Fruit fly (Drosophila melanogaster) whole organism, embryonic: ENCODE data around the gene Paris.

Experiments used
- CG11085 ChIP-seq: fragments of 200-800 bp; sonication (Bioruptor generic); IDR thresholded peaks from 2 replicates; pipeline ENCODE4 v1.3.6; 2022; ENCODE audit warnings: missing biosample characterization, missing genetic modification characterization
- CG11696 ChIP-seq: fragments of 200-800 bp; sonication (Bioruptor generic); IDR thresholded peaks from 2 replicates; pipeline ENCODE4 v1.3.6; 2022; ENCODE audit warnings: missing biosample characterization, missing genetic modification characterization
- CG12104 ChIP-seq: fragments of 200-800 bp; sonication (Bioruptor generic); optimal IDR thresholded peaks from 3 replicates; lab custom pipeline; 2016; ENCODE audit warnings: missing biosample characterization, missing genetic modification characterization
- CG12942 ChIP-seq: fragments of 200-800 bp; sonication (Bioruptor generic); optimal IDR thresholded peaks from 3 replicates; lab custom pipeline; 2016; ENCODE audit warnings: missing biosample characterization, missing genetic modification characterization
- CG1602 ChIP-seq: fragments of 200-800 bp; sonication (Bioruptor generic); optimal IDR thresholded peaks from 3 replicates; lab custom pipeline; 2016; ENCODE audit warnings: missing biosample characterization, missing genetic modification characterization
- CG1792 ChIP-seq: fragments of 200-800 bp; sonication (Bioruptor generic); optimal IDR thresholded peaks from 2 replicates; lab custom pipeline; 2016; ENCODE audit warnings: missing biosample characterization, missing genetic modification characterization
- CG18599 ChIP-seq: fragments of 200-800 bp; sonication (Bioruptor generic); optimal IDR thresholded peaks from 3 replicates; lab custom pipeline; 2017; ENCODE audit warnings: missing biosample characterization, missing genetic modification characterization, mild to moderate bottlenecking, moderate library complexity, missing genetic modification reagents
- CG2202 ChIP-seq: fragments of 200-800 bp; sonication (Bioruptor generic); optimal IDR thresholded peaks from 2 replicates; lab custom pipeline; 2018; ENCODE audit warnings: missing biosample characterization, mild to moderate bottlenecking, missing genetic modification characterization
- CG30020 ChIP-seq: fragments of 200-800 bp; optimal IDR thresholded peaks from 2 replicates; lab custom pipeline; 2019; ENCODE audit warnings: missing biosample characterization, mild to moderate bottlenecking, missing genetic modification characterization, moderate library complexity
- CG30431 ChIP-seq: fragments of 200-800 bp; sonication (Bioruptor generic); optimal IDR thresholded peaks from 2 replicates; lab custom pipeline; 2017; ENCODE audit warnings: missing biosample characterization, missing genetic modification characterization
- CG6683 ChIP-seq: fragments of 200-800 bp; sonication (Bioruptor generic); optimal IDR thresholded peaks from 2 replicates; lab custom pipeline; 2017; ENCODE audit warnings: missing biosample characterization, mild to moderate bottlenecking, missing genetic modification characterization, missing genetic modification reagents
- CG7786 ChIP-seq: fragments of 200-800 bp; sonication (Bioruptor generic); optimal IDR thresholded peaks from 2 replicates; lab custom pipeline; 2016; ENCODE audit warnings: missing biosample characterization, missing genetic modification characterization
- CG8281 ChIP-seq: fragments of 200-800 bp; sonication (Bioruptor generic); optimal IDR thresholded peaks from 2 replicates; lab custom pipeline; 2018; ENCODE audit warnings: missing biosample characterization, mild to moderate bottlenecking, missing genetic modification characterization, moderate library complexity
- CG8765 ChIP-seq: fragments of 200-800 bp; sonication (Bioruptor generic); IDR thresholded peaks from 2 replicates; pipeline ENCODE4 v1.3.6; 2022; ENCODE audit warnings: missing biosample characterization, missing genetic modification characterization
- CG9727 ChIP-seq: fragments of 200-800 bp; sonication (Bioruptor generic); optimal IDR thresholded peaks from 3 replicates; lab custom pipeline; 2017; ENCODE audit warnings: missing biosample characterization, mild to moderate bottlenecking, missing genetic modification characterization
- Camta ChIP-seq: fragments of 200-800 bp; sonication (Bioruptor generic); optimal IDR thresholded peaks from 2 replicates; lab custom pipeline; 2016; ENCODE audit warnings: missing biosample characterization, missing genetic modification characterization
- D19B ChIP-seq: fragments of 200-800 bp; sonication (Bioruptor generic); optimal IDR thresholded peaks from 2 replicates; lab custom pipeline; 2017; ENCODE audit warnings: missing biosample characterization, mild to moderate bottlenecking, missing genetic modification characterization
- Drgx ChIP-seq: fragments of 200-800 bp; sonication (Bioruptor generic); IDR thresholded peaks from 2 replicates; pipeline ENCODE4 v1.3.6; 2022; ENCODE audit warnings: missing biosample characterization, missing genetic modification characterization
- Ets97D ChIP-seq: fragments of 200-800 bp; sonication (Bioruptor generic); optimal IDR thresholded peaks from 3 replicates; lab custom pipeline; 2016; ENCODE audit warnings: missing biosample characterization, missing genetic modification characterization
- GATAe ChIP-seq: fragments of 200-800 bp; sonication (Bioruptor generic); conservative IDR thresholded peaks from 2 replicates; pipeline ENCODE4 v1.3.6; 2022; ENCODE audit warnings: missing biosample characterization, missing genetic modification characterization
- Hmx ChIP-seq: fragments of 200-800 bp; sonication (Bioruptor generic); optimal IDR thresholded peaks from 2 replicates; lab custom pipeline; 2016; ENCODE audit warnings: missing biosample characterization, missing genetic modification characterization
- Hsf ChIP-seq: fragments of 200-800 bp; sonication (Bioruptor generic); optimal IDR thresholded peaks from 3 replicates; lab custom pipeline; 2016; ENCODE audit warnings: missing biosample characterization, missing genetic modification characterization
- Lim3 ChIP-seq: fragments of 200-800 bp; sonication (Bioruptor generic); IDR thresholded peaks from 2 replicates; pipeline ENCODE4 v1.3.6; 2022; ENCODE audit warnings: missing biosample characterization, missing genetic modification characterization
- Lpt ChIP-seq: fragments of >200 bp; optimal IDR thresholded peaks from 2 replicates; lab custom pipeline; 2018; ENCODE audit warnings: missing biosample characterization, missing genetic modification characterization
- MBD-R2 ChIP-seq: fragments of 200-800 bp; sonication (Bioruptor generic); IDR thresholded peaks from 2 replicates; pipeline ENCODE4 v1.3.6; 2022; ENCODE audit warnings: missing biosample characterization, missing genetic modification characterization
- Mad ChIP-seq: fragments of 200-800 bp; sonication (Bioruptor generic); optimal IDR thresholded peaks from 2 replicates; lab custom pipeline; 2016; ENCODE audit warnings: missing biosample characterization, missing genetic modification characterization
- Opbp ChIP-seq: fragments of 200-800 bp; sonication (Bioruptor generic); IDR thresholded peaks from 3 replicates; pipeline ENCODE4 v1.3.6; 2022; ENCODE audit warnings: missing biosample characterization, missing genetic modification characterization; ENCODE audit not compliant: partially characterized antibody
- Ptx1 ChIP-seq: fragments of 200-800 bp; sonication (Bioruptor generic); IDR thresholded peaks from 2 replicates; pipeline ENCODE4 v1.3.6; 2022; ENCODE audit warnings: missing biosample characterization, missing genetic modification characterization
- Sox100B ChIP-seq: fragments of 200-800 bp; sonication (Bioruptor generic); optimal IDR thresholded peaks from 3 replicates; lab custom pipeline; 2018; ENCODE audit warnings: missing biosample characterization, mild to moderate bottlenecking, missing genetic modification characterization
- Tbp ChIP-seq: fragments of >200 bp; optimal IDR thresholded peaks from 2 replicates; lab custom pipeline; 2018; ENCODE audit warnings: missing biosample characterization, missing genetic modification characterization
- Usf ChIP-seq: fragments of 200-800 bp; sonication (Bioruptor generic); optimal IDR thresholded peaks from 2 replicates; lab custom pipeline; 2017; ENCODE audit warnings: missing genotype, missing biosample characterization, missing genetic modification characterization
- br ChIP-seq: fragments of >200 bp; optimal IDR thresholded peaks from 2 replicates; lab custom pipeline; 2017
- bsh ChIP-seq, 2 experiments: fragments of 200-800 bp; sonication (Bioruptor generic); optimal IDR thresholded peaks; 2 replicates each; lab custom pipeline; 2017 to 2018; ENCODE audit warnings: mild to moderate bottlenecking in 2 of 2, missing biosample characterization in 2 of 2, missing genetic modification characterization in 2 of 2, moderate library complexity in 1 of 2
- chif ChIP-seq, 2 experiments: fragments of 200-800 bp; sonication (Bioruptor generic); optimal IDR thresholded peaks; 3 replicates each; lab custom pipeline; 2016; ENCODE audit warnings: missing biosample characterization in 2 of 2, missing genetic modification characterization in 2 of 2
- dm ChIP-seq: fragments of 200-800 bp; sonication (Bioruptor generic); optimal IDR thresholded peaks from 3 replicates; lab custom pipeline; 2016; ENCODE audit warnings: missing biosample characterization, missing genetic modification characterization
- dmrt11E ChIP-seq: fragments of 200-800 bp; sonication (Bioruptor generic); optimal IDR thresholded peaks from 3 replicates; lab custom pipeline; 2018; ENCODE audit warnings: missing biosample characterization, mild to moderate bottlenecking, missing genetic modification characterization, moderate library complexity
- eve ChIP-seq, 2 experiments: fragments of >200 bp; optimal IDR thresholded peaks; 2 replicates each; lab custom pipeline; 2017; ENCODE audit warnings: missing biosample characterization in 2 of 2, missing genetic modification characterization in 2 of 2
- fd64A ChIP-seq: fragments of 200-800 bp; sonication (Bioruptor generic); optimal IDR thresholded peaks from 3 replicates; lab custom pipeline; 2018; ENCODE audit warnings: missing biosample characterization, mild to moderate bottlenecking, missing genetic modification characterization
- gfzf ChIP-seq: fragments of 200-800 bp; sonication (Bioruptor generic); optimal IDR thresholded peaks from 2 replicates; lab custom pipeline; 2016; ENCODE audit warnings: missing biosample characterization, mild to moderate bottlenecking, missing genetic modification characterization, moderate library complexity
- gro ChIP-seq: fragments of 200-800 bp; sonication (Bioruptor generic); optimal IDR thresholded peaks from 2 replicates; lab custom pipeline; 2016; ENCODE audit warnings: missing biosample characterization, missing genetic modification characterization
- ind ChIP-seq: fragments of 200-800 bp; sonication (Bioruptor generic); optimal IDR thresholded peaks from 3 replicates; lab custom pipeline; 2016; ENCODE audit warnings: missing biosample characterization, missing genetic modification characterization
- insv ChIP-seq, 2 experiments: fragments of 200-800 bp; sonication (Bioruptor generic); optimal IDR thresholded peaks; 3 replicates each; lab custom pipeline; 2016 to 2018; ENCODE audit warnings: missing biosample characterization in 2 of 2, missing genetic modification characterization in 2 of 2
- klu ChIP-seq: fragments of 200-800 bp; sonication (Bioruptor generic); IDR thresholded peaks from 2 replicates; pipeline ENCODE4 v1.3.6; 2022; ENCODE audit warnings: missing biosample characterization, missing genetic modification characterization
- lilli ChIP-seq: fragments of 200-800 bp; sonication (Bioruptor generic); optimal IDR thresholded peaks from 3 replicates; lab custom pipeline; 2016; ENCODE audit warnings: missing biosample characterization, missing genetic modification characterization
- nom ChIP-seq: fragments of 200-800 bp; sonication (Bioruptor generic); optimal IDR thresholded peaks from 2 replicates; lab custom pipeline; 2017; ENCODE audit warnings: missing biosample characterization, missing genetic modification characterization, mild to moderate bottlenecking, moderate library complexity, missing genetic modification reagents
- pum ChIP-seq: fragments of 200-800 bp; sonication (Bioruptor generic); optimal IDR thresholded peaks from 2 replicates; lab custom pipeline; 2016; ENCODE audit warnings: missing biosample characterization, missing genetic modification characterization
- ro ChIP-seq: fragments of 200-800 bp; sonication (Bioruptor generic); IDR thresholded peaks from 2 replicates; pipeline ENCODE4 v1.3.6; 2022; ENCODE audit warnings: missing biosample characterization, missing genetic modification characterization
- sd ChIP-seq: fragments of 200-800 bp; sonication (Bioruptor generic); optimal IDR thresholded peaks from 3 replicates; lab custom pipeline; 2018; ENCODE audit warnings: missing biosample characterization, mild to moderate bottlenecking, missing genetic modification characterization, moderate library complexity
- slou ChIP-seq: fragments of 200-800 bp; sonication (Bioruptor generic); optimal IDR thresholded peaks from 3 replicates; lab custom pipeline; 2016; ENCODE audit warnings: missing biosample characterization, missing genetic modification characterization
- so ChIP-seq: fragments of 200-800 bp; sonication (Bioruptor generic); IDR thresholded peaks from 3 replicates; pipeline ENCODE4 v1.3.6; 2022; ENCODE audit warnings: missing biosample characterization, missing genetic modification characterization
- ssp ChIP-seq: fragments of 200-800 bp; sonication (Bioruptor generic); IDR thresholded peaks from 2 replicates; pipeline ENCODE4 v1.3.6; 2022; ENCODE audit warnings: missing biosample characterization, missing genetic modification characterization
- tio ChIP-seq: fragments of 200-800 bp; sonication (Bioruptor generic); optimal IDR thresholded peaks from 2 replicates; lab custom pipeline; 2017; ENCODE audit warnings: missing biosample characterization, missing genetic modification characterization, inconsistent platforms
- tna ChIP-seq: fragments of 200-800 bp; sonication (Bioruptor generic); IDR thresholded peaks from 2 replicates; pipeline ENCODE4 v1.3.6; 2022; ENCODE audit warnings: missing biosample characterization, missing genetic modification characterization; ENCODE audit not compliant: partially characterized antibody
- tx ChIP-seq: fragments of 200-800 bp; sonication (Bioruptor generic); optimal IDR thresholded peaks from 2 replicates; lab custom pipeline; 2016; ENCODE audit warnings: missing biosample characterization, missing genetic modification characterization

The Paris gene

DNA sequence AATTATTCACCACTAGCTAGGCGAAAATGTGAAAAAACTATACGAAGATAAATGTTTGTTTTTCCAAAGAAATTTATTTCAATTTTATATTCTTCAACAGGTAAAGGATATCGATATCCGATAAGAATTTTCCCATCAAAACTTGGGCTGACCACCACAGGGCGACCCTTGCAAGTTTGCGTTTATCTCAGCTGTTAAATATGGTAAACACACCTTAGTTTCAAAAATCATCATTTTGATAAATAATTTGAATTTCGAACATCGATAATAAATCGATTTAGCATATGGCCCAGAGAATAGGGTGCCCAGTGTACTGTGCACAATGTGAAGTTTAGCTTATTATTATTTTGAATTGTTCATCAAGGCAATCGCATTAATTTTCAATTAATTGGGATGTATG lies at the start of gene Paris, which contains the start of gene CG15443:
Gene Paris, plus strand, starts transcription at position 289 of the 400 bp plus-strand sequence.
Gene CG15443, minus strand, starts transcription at position 125 of the 400 bp plus-strand sequence.
- TF ChIP-seq br (lab: Kevin White, UChicago), result no peak
- no peak for TF ChIP-seq CG30431 (GFP tag; lab: Kevin White, UChicago)
- TF ChIP-seq Ptx1 (GFP tag; lab: Robert Waterston, UW), result no peak
- no peak for TF ChIP-seq GATAe (GFP tag; lab: Robert Waterston, UW)
- TF ChIP-seq tx, result no peak
- peak; percentile 35 for TF ChIP-seq dm
- no peak for TF ChIP-seq insv (GFP tag; optimal IDR thresholded peaks at IDR 0.05; lab: Kevin White, UChicago)
- no peak for TF ChIP-seq CG12104 (GFP tag; lab: Kevin White, UChicago)
- no peak for TF ChIP-seq nom (GFP tag; lab: Kevin White, UChicago)
- TF ChIP-seq gfzf, result no peak
- TF ChIP-seq CG12942 (GFP tag; lab: Kevin White, UChicago), result no peak
- TF ChIP-seq Mad, result no peak
- no peak for TF ChIP-seq gro
- no peak for TF ChIP-seq CG1792 (GFP tag; lab: Kevin White, UChicago)
- TF ChIP-seq CG30020 (tag; lab: Kevin White, UChicago), result peak; percentile 77
- no peak for TF ChIP-seq Camta (GFP tag; lab: Kevin White, UChicago)
- TF ChIP-seq fd64A, result no peak
- TF ChIP-seq Ets97D (GFP tag; lab: Kevin White, UChicago), result peak; percentile 41
- TF ChIP-seq CG8765 (GFP tag; lab: Robert Waterston, UW), result no peak
- TF ChIP-seq tio (GFP tag; lab: Kevin White, UChicago), result no peak
- no peak for TF ChIP-seq CG2202 (tag; lab: Kevin White, UChicago)
- TF ChIP-seq CG9727, result no peak
- TF ChIP-seq CG11696, result no peak
- TF ChIP-seq Usf (GFP tag; lab: Kevin White, UChicago), result no peak
- TF ChIP-seq Hmx (GFP tag; lab: Kevin White, UChicago), result no peak
- TF ChIP-seq CG1602, result no peak
- no peak for TF ChIP-seq CG8281
- TF ChIP-seq lilli (GFP tag; lab: Kevin White, UChicago), result no peak
- TF ChIP-seq ind, result no peak
- TF ChIP-seq Sox100B, result no peak
- TF ChIP-seq CG6683 (GFP tag; lab: Kevin White, UChicago), result no peak
- TF ChIP-seq slou (GFP tag; lab: Kevin White, UChicago), result no peak
- peak; percentile 100 for TF ChIP-seq tna (GFP tag; lab: Robert Waterston, UW)
- TF ChIP-seq eve (GFP tag; optimal IDR thresholded peaks at IDR 0.05; lab: Kevin White, UChicago), result no peak
- no peak for TF ChIP-seq CG7786
- no peak for TF ChIP-seq D19B
- no peak for TF ChIP-seq klu (GFP tag; lab: Robert Waterston, UW)
- TF ChIP-seq chif (GFP tag; optimal IDR thresholded peaks at IDR 0.05; lab: Kevin White, UChicago), result no peak
- TF ChIP-seq so, result no peak
- TF ChIP-seq MBD-R2 (GFP tag; lab: Robert Waterston, UW), result peak; percentile 69
- no peak for TF ChIP-seq ro (GFP tag; lab: Robert Waterston, UW)
- no peak for TF ChIP-seq CG11085 (GFP tag; lab: Robert Waterston, UW)
- TF ChIP-seq Tbp, result no peak
- TF ChIP-seq Hsf (GFP tag; lab: Kevin White, UChicago), result no peak
- no peak for TF ChIP-seq ssp (GFP tag; lab: Robert Waterston, UW)
- TF ChIP-seq CG18599 (GFP tag; lab: Kevin White, UChicago), result no peak
- TF ChIP-seq sd (tag; lab: Kevin White, UChicago), result no peak
- TF ChIP-seq Opbp, result peak; percentile 82; the same call in 2 of the 3 replicates
- no peak for TF ChIP-seq Drgx (GFP tag; lab: Robert Waterston, UW)
- no peak for TF ChIP-seq bsh (GFP tag; optimal IDR thresholded peaks at IDR 0.05; lab: Kevin White, UChicago)
- no peak for TF ChIP-seq Lim3 (GFP tag; lab: Robert Waterston, UW)
- no peak for TF ChIP-seq Lpt (GFP tag; lab: Kevin White, UChicago)
- TF ChIP-seq dmrt11E, result no peak
- TF ChIP-seq pum, result no peak
